Fruit fly (Drosophila melanogaster) whole organism, embryonic: ENCODE results near the gene papi.

Experiments used
- Antp ChIP-seq: fragments of 200-800 bp; sonication (Bioruptor generic); optimal IDR thresholded peaks from 3 replicates; lab custom pipeline; 2016; ENCODE audit warnings: missing biosample characterization, missing genetic modification characterization
- Awh ChIP-seq: fragments of 200-800 bp; sonication (Bioruptor generic); IDR thresholded peaks from 2 replicates; pipeline ENCODE4, ENCODE4 v1.3.6; 2022; ENCODE audit warnings: missing biosample characterization, missing genetic modification characterization
- BEAF-32 ChIP-seq: fragments of 200-800 bp; sonication (Bioruptor generic); optimal IDR thresholded peaks from 3 replicates; lab custom pipeline; 2017; ENCODE audit warnings: missing biosample characterization, missing genetic modification characterization, mild to moderate bottlenecking, moderate library complexity, missing genetic modification reagents
- CG10654 ChIP-seq: fragments of 200-800 bp; sonication (Bioruptor generic); optimal IDR thresholded peaks from 2 replicates; lab custom pipeline; 2016; ENCODE audit warnings: missing biosample characterization, missing genetic modification characterization
- CG11085 ChIP-seq: fragments of 200-800 bp; sonication (Bioruptor generic); IDR thresholded peaks from 2 replicates; pipeline ENCODE4 v1.3.6; 2022; ENCODE audit warnings: missing biosample characterization, missing genetic modification characterization
- CG14710 ChIP-seq: fragments of 200-800 bp; sonication (Bioruptor generic); optimal IDR thresholded peaks from 3 replicates; lab custom pipeline; 2019; ENCODE audit warnings: missing biosample characterization, mild to moderate bottlenecking, missing genetic modification characterization, moderate library complexity
- CG1603 ChIP-seq: fragments of 200-800 bp; sonication (Bioruptor generic); optimal IDR thresholded peaks from 2 replicates; lab custom pipeline; 2019; ENCODE audit warnings: missing biosample characterization, mild to moderate bottlenecking, missing genetic modification characterization, moderate library complexity
- CG17568 ChIP-seq: fragments of 200-800 bp; sonication (Bioruptor generic); optimal IDR thresholded peaks from 2 replicates; lab custom pipeline; 2018; ENCODE audit warnings: missing biosample characterization, mild to moderate bottlenecking, missing genetic modification characterization, moderate library complexity
- CG17912 ChIP-seq: fragments of 200-800 bp; sonication (Bioruptor generic); optimal IDR thresholded peaks from 2 replicates; lab custom pipeline; 2018; ENCODE audit warnings: missing biosample characterization, mild to moderate bottlenecking, missing genetic modification characterization
- CG18619 ChIP-seq: fragments of 200-800 bp; sonication (Bioruptor generic); optimal IDR thresholded peaks from 3 replicates; lab custom pipeline; 2017; ENCODE audit warnings: missing biosample characterization, mild to moderate bottlenecking, missing genetic modification characterization
- CG18764 ChIP-seq: fragments of 200-800 bp; sonication (Bioruptor generic); optimal IDR thresholded peaks from 3 replicates; lab custom pipeline; 2016; ENCODE audit warnings: missing biosample characterization, missing genetic modification characterization
- CG3281 ChIP-seq: fragments of 200-800 bp; sonication (Bioruptor generic); optimal IDR thresholded peaks from 3 replicates; lab custom pipeline; 2017; ENCODE audit warnings: missing biosample characterization, mild to moderate bottlenecking, missing genetic modification characterization
- CG34376 ChIP-seq: fragments of 200-800 bp; sonication (Bioruptor generic); optimal IDR thresholded peaks from 2 replicates; lab custom pipeline; 2018; ENCODE audit warnings: missing biosample characterization, mild to moderate bottlenecking, missing genetic modification characterization
- CG3847 ChIP-seq: fragments of 200-800 bp; sonication (Bioruptor generic); IDR thresholded peaks from 2 replicates; pipeline ENCODE4 v1.3.6; 2022; ENCODE audit warnings: missing biosample characterization, missing genetic modification characterization
- CG5245 ChIP-seq: fragments of 200-800 bp; sonication (Bioruptor generic); optimal IDR thresholded peaks from 3 replicates; lab custom pipeline; 2016; ENCODE audit warnings: missing biosample characterization, missing genetic modification characterization
- CG6654 ChIP-seq: fragments of 200-800 bp; sonication (Bioruptor generic); optimal IDR thresholded peaks from 2 replicates; lab custom pipeline; 2017; ENCODE audit warnings: missing biosample characterization, mild to moderate bottlenecking, missing genetic modification characterization
- CG6791 ChIP-seq: fragments of 200-800 bp; sonication (Bioruptor generic); IDR thresholded peaks from 3 replicates; pipeline ENCODE4 v1.3.6; 2022; ENCODE audit warnings: missing biosample characterization, missing genetic modification characterization; ENCODE audit not compliant: partially characterized antibody
- CG8089 ChIP-seq: fragments of 200-800 bp; sonication (Bioruptor generic); optimal IDR thresholded peaks from 3 replicates; lab custom pipeline; 2016; ENCODE audit warnings: missing biosample characterization, missing genetic modification characterization
- D19A ChIP-seq: fragments of 200-800 bp; optimal IDR thresholded peaks from 3 replicates; lab custom pipeline; 2019; ENCODE audit warnings: missing biosample characterization, mild to moderate bottlenecking, missing genetic modification characterization, moderate library complexity
- Dek ChIP-seq: fragments of 200-800 bp; sonication (Bioruptor generic); optimal IDR thresholded peaks from 3 replicates; lab custom pipeline; 2019; ENCODE audit warnings: missing biosample characterization, mild to moderate bottlenecking, missing genetic modification characterization, moderate library complexity
- Dref ChIP-seq: fragments of 200-800 bp; sonication (Bioruptor generic); IDR thresholded peaks from 2 replicates; pipeline ENCODE4 v1.3.6; 2022; ENCODE audit warnings: missing biosample characterization, missing genetic modification characterization
- E2f1 ChIP-seq: fragments of 200-800 bp; sonication (Bioruptor generic); IDR thresholded peaks from 2 replicates; pipeline ENCODE4 v1.3.6; 2022; ENCODE audit warnings: missing biosample characterization, missing genetic modification characterization
- Hmr ChIP-seq: fragments of 200-800 bp; sonication (Bioruptor generic); optimal IDR thresholded peaks from 3 replicates; lab custom pipeline; 2017; ENCODE audit warnings: mild to moderate bottlenecking, missing biosample characterization, missing genetic modification reagents, missing genetic modification characterization
- Hr51 ChIP-seq, 2 experiments: fragments of 200-800 bp; sonication (Bioruptor generic); optimal IDR thresholded peaks; 2 replicates in 1 of 2; 3 replicates in 1 of 2; lab custom pipeline; 2016 to 2018; ENCODE audit warnings: missing biosample characterization in 2 of 2, missing genetic modification characterization in 2 of 2, mild to moderate bottlenecking in 1 of 2, moderate library complexity in 1 of 2
- Ravus ChIP-seq: fragments of 200-800 bp; sonication (Bioruptor generic); IDR thresholded peaks from 2 replicates; pipeline ENCODE4 v1.3.6; 2022; ENCODE audit warnings: missing biosample characterization, missing genetic modification characterization
- Rx ChIP-seq: fragments of 200-800 bp; sonication (Bioruptor generic); IDR thresholded peaks from 2 replicates; pipeline ENCODE4 v1.3.6; 2022; ENCODE audit warnings: missing biosample characterization, missing genetic modification characterization
- Sin3A ChIP-seq: fragments of >200 bp; optimal IDR thresholded peaks from 2 replicates; lab custom pipeline; 2018
- Six4 ChIP-seq: fragments of 200-800 bp; sonication (Bioruptor generic); optimal IDR thresholded peaks from 2 replicates; lab custom pipeline; 2016; ENCODE audit warnings: missing biosample characterization, missing genetic modification characterization
- TFAM ChIP-seq: fragments of 200-800 bp; sonication (Bioruptor generic); optimal IDR thresholded peaks from 2 replicates; lab custom pipeline; 2017; ENCODE audit warnings: missing biosample characterization, missing genetic modification characterization, inconsistent platforms
- ash1 ChIP-seq: fragments of 200-800 bp; sonication (Bioruptor generic); optimal IDR thresholded peaks from 2 replicates; lab custom pipeline; 2018; ENCODE audit warnings: missing biosample characterization, mild to moderate bottlenecking, missing genetic modification characterization
- bbx ChIP-seq: fragments of 200-800 bp; sonication (Bioruptor generic); IDR thresholded peaks from 2 replicates; pipeline ENCODE4 v1.3.6; 2022; ENCODE audit warnings: missing biosample characterization, missing genetic modification characterization; ENCODE audit not compliant: partially characterized antibody
- bcd ChIP-seq: fragments of 200-800 bp; sonication (Bioruptor generic); optimal IDR thresholded peaks from 2 replicates; lab custom pipeline; 2017; ENCODE audit warnings: missing biosample characterization, mild to moderate bottlenecking, missing genetic modification characterization
- bowl ChIP-seq: fragments of 200-800 bp; sonication (Bioruptor generic); IDR thresholded peaks from 2 replicates; pipeline ENCODE4 v1.3.6; 2022; ENCODE audit warnings: missing biosample characterization, missing genetic modification characterization
- chinmo ChIP-seq: fragments of 200-800 bp; sonication (Bioruptor generic); IDR thresholded peaks from 4 replicates; pipeline ENCODE4 v1.3.6; 2022; ENCODE audit warnings: missing biosample characterization, missing genetic modification characterization; ENCODE audit not compliant: partially characterized antibody
- ci ChIP-seq: fragments of 200-800 bp; sonication (Bioruptor generic); IDR thresholded peaks from 3 replicates; pipeline ENCODE4 v1.3.6; 2022; ENCODE audit warnings: missing biosample characterization, missing genetic modification characterization
- da ChIP-seq: fragments of 200-800 bp; sonication (Bioruptor generic); optimal IDR thresholded peaks from 2 replicates; lab custom pipeline; 2016; ENCODE audit warnings: missing biosample characterization, missing genetic modification characterization
- dpn ChIP-seq, 2 experiments: fragments of 200-800 bp; sonication (Bioruptor generic); optimal IDR thresholded peaks; 3 replicates each; lab custom pipeline; 2016; ENCODE audit warnings: missing biosample characterization in 2 of 2, missing genetic modification characterization in 2 of 2
- dysf ChIP-seq: fragments of 200-800 bp; sonication (Bioruptor generic); IDR thresholded peaks from 3 replicates; pipeline ENCODE4 v1.3.6; 2022; ENCODE audit warnings: missing biosample characterization, missing genetic modification characterization
- emc ChIP-seq: fragments of 200-800 bp; sonication (Bioruptor generic); optimal IDR thresholded peaks from 2 replicates; lab custom pipeline; 2016; ENCODE audit warnings: missing biosample characterization, missing genetic modification characterization
- gt ChIP-seq: fragments of 200-800 bp; sonication (Bioruptor generic); IDR thresholded peaks from 2 replicates; pipeline ENCODE4 v1.3.6; 2022; ENCODE audit warnings: missing biosample characterization, missing genetic modification characterization
- ham ChIP-seq: fragments of 200-800 bp; sonication (Bioruptor generic); IDR thresholded peaks from 2 replicates; pipeline ENCODE4 v1.3.6; 2022; ENCODE audit warnings: missing biosample characterization, missing genetic modification characterization
- hkb ChIP-seq, 2 experiments: fragments of 200-800 bp in 1 of 2; fragments of >200 bp in 1 of 2; sonication (Bioruptor generic) in 1 of 2; IDR thresholded peaks in 1 of 2; optimal IDR thresholded peaks in 1 of 2; 2 replicates each; pipeline versions ENCODE4 v1.3.6 to Lab custom; 2017 to 2022; ENCODE audit warnings: missing biosample characterization in 1 of 2, missing genetic modification characterization in 1 of 2
- ind ChIP-seq: fragments of 200-800 bp; sonication (Bioruptor generic); optimal IDR thresholded peaks from 3 replicates; lab custom pipeline; 2016; ENCODE audit warnings: missing biosample characterization, missing genetic modification characterization
- lbe ChIP-seq: fragments of 200-800 bp; sonication (Bioruptor generic); optimal IDR thresholded peaks from 2 replicates; lab custom pipeline; 2016; ENCODE audit warnings: missing biosample characterization, mild to moderate bottlenecking, missing genetic modification characterization
- mld ChIP-seq: fragments of 200-800 bp; sonication (Bioruptor generic); IDR thresholded peaks from 3 replicates; pipeline ENCODE4 v1.3.6; 2022; ENCODE audit warnings: missing biosample characterization, missing genetic modification characterization; ENCODE audit not compliant: partially characterized antibody
- pho ChIP-seq: fragments of 200-800 bp; sonication (Bioruptor generic); optimal IDR thresholded peaks from 2 replicates; lab custom pipeline; 2016; ENCODE audit warnings: missing biosample characterization, missing genetic modification characterization
- pzg ChIP-seq: fragments of 200-800 bp; sonication (Bioruptor generic); optimal IDR thresholded peaks from 3 replicates; lab custom pipeline; 2018; ENCODE audit warnings: missing biosample characterization, mild to moderate bottlenecking, missing genetic modification characterization, moderate library complexity
- ro ChIP-seq: fragments of 200-800 bp; sonication (Bioruptor generic); IDR thresholded peaks from 2 replicates; pipeline ENCODE4 v1.3.6; 2022; ENCODE audit warnings: missing biosample characterization, missing genetic modification characterization
- run ChIP-seq: fragments of 200-800 bp; sonication (Bioruptor generic); optimal IDR thresholded peaks from 3 replicates; lab custom pipeline; 2018; ENCODE audit warnings: missing biosample characterization, mild to moderate bottlenecking, missing genetic modification characterization
- sens ChIP-seq: fragments of 200-800 bp; sonication (Bioruptor generic); peaks from one replicate; lab custom pipeline; 2016; ENCODE audit warnings: missing biosample characterization, missing genetic modification characterization
- stwl ChIP-seq: fragments of 200-800 bp; sonication (Bioruptor generic); optimal IDR thresholded peaks from 3 replicates; lab custom pipeline; 2018; ENCODE audit warnings: missing biosample characterization, mild to moderate bottlenecking, missing genetic modification characterization, moderate library complexity
- tup ChIP-seq: fragments of 200-800 bp; sonication (Bioruptor generic); optimal IDR thresholded peaks from 2 replicates; lab custom pipeline; 2016; ENCODE audit warnings: missing biosample characterization, mild to moderate bottlenecking, missing genetic modification characterization, moderate library complexity

Gene papi

DNA sequence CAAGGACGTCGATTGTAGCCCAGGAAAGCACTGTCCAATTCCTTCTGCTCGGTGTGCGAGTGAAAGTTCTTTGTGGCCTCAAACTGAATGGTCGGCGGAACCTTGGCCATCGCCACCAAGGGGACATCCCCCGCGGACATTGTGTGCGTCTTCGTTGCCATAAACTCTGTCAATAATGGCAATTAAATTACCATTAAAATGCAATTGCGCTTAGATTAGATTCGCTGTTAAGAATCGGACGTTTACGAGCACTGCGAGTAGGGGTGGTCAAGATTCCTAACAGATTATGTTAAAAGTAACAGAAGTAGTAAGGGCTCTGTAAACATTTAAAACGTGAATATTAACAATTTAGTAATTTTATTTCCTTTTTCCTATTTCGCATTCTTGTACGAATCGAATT, 4.5 kb upstream of the papi start, which contains the start of gene daed (continued):
- TF ChIP-seq CG17912 (GFP tag; lab: Kevin White, UChicago) (no peak), tup (no peak), da (GFP tag; lab: Kevin White, UChicago) (no peak), CG10654 (no peak), CG18619 (GFP tag; lab: Kevin White, UChicago) (no peak), Sin3A (lab: Kevin White, UChicago) (no peak), Dref (GFP tag; lab: Robert Waterston, UW) (no peak), mld (no peak), hkb (optimal IDR thresholded peaks at IDR 0.05; lab: Kevin White, UChicago) (no peak), hkb (GFP tag; IDR thresholded peaks at IDR 0.05; lab: Robert Waterston, UW) (no peak), bcd (GFP tag; lab: Kevin White, UChicago) (no peak), emc (GFP tag; lab: Kevin White, UChicago) (no peak), pzg (GFP tag; lab: Kevin White, UChicago) (peak; percentile 30), Hr51 (GFP tag; optimal IDR thresholded peaks at IDR 0.05; lab: Kevin White, UChicago) (no peak), E2f1 (GFP tag; lab: Robert Waterston, UW) (no peak), TFAM (GFP tag; lab: Kevin White, UChicago) (no peak), CG34376 (peak; percentile 2), D19A (no peak), ham (GFP tag; lab: Robert Waterston, UW) (no peak), gt (no peak), lbe (GFP tag; lab: Kevin White, UChicago) (peak; percentile 35), chinmo (0 out of 4 replicates have a peak, but pooled peaks have one; percentile 10), dysf (no peak), CG18764 (GFP tag; lab: Kevin White, UChicago) (no peak), CG3847 (GFP tag; lab: Robert Waterston, UW) (no peak), bowl (GFP tag; lab: Robert Waterston, UW) (no peak), ci (GFP tag; lab: Robert Waterston, UW) (no peak), Antp (no peak), Six4 (GFP tag; lab: Kevin White, UChicago) (no peak), CG17568 (peak; percentile 84), Hmr (no peak), CG8089 (GFP tag; lab: Kevin White, UChicago) (no peak), bbx (no peak), ro (no peak), CG6654 (no peak), CG5245 (no peak), Dek (no peak), CG11085 (GFP tag; lab: Robert Waterston, UW) (no peak), dpn (GFP tag; optimal IDR thresholded peaks at IDR 0.05; lab: Kevin White, UChicago) (no peak), ind (GFP tag; lab: Kevin White, UChicago) (no peak), CG3281 (GFP tag; lab: Kevin White, UChicago) (no peak), stwl (tag; lab: Kevin White, UChicago) (peak; percentile 42), BEAF-32 (GFP tag; lab: Kevin White, UChicago) (no peak), Awh (GFP tag; lab: Robert Waterston, UW) (no peak), sens (GFP tag; lab: Kevin White, UChicago) (peak; percentile 8), CG1603 (tag; lab: Kevin White, UChicago) (no peak), run (tag; lab: Kevin White, UChicago) (no peak), CG14710 (tag; lab: Kevin White, UChicago) (peak; percentile 67), CG6791 (GFP tag; lab: Robert Waterston, UW) (peak; percentile 27; the same call in 1 of the 3 replicates), Rx (no peak), ash1 (GFP tag; lab: Kevin White, UChicago) (no peak), pho (no peak), Ravus (GFP tag; lab: Robert Waterston, UW) (no peak)
